Worm (Caenorhabditis elegans): ENCODE results near the gene T26C5.5.
A peak's percentile ranks its signal among the peaks of the same experiment; 100 is the strongest.

ce11 chrII:9232493-9232892 is 14.1 kb downstream of the T26C5.5 start:
- peak; percentile 89 for TF ChIP-seq blmp-1 (tag; optimal IDR thresholded peaks at IDR 0.05)
- TF ChIP-seq pha-4 (tag; optimal IDR thresholded peaks at IDR 0.05) = no peak
- TF ChIP-seq ceh-43 (GFP tag; optimal IDR thresholded peaks at IDR 0.05) = no peak
- TF ChIP-seq elt-3 (tag; optimal IDR thresholded peaks at IDR 0.05) = no peak
- TF ChIP-seq nhr-237 (tag; optimal IDR thresholded peaks at IDR 0.05) = no peak
- no peak for TF ChIP-seq nhr-28 (tag; optimal IDR thresholded peaks at IDR 0.05)
- TF ChIP-seq lin-13 (tag; optimal IDR thresholded peaks at IDR 0.05) = no peak
- TF ChIP-seq snpc-4 (tag; optimal IDR thresholded peaks at IDR 0.05) = no peak
- TF ChIP-seq mep-1 (tag; optimal IDR thresholded peaks at IDR 0.05) = no peak
- TF ChIP-seq nhr-76 (tag; optimal IDR thresholded peaks at IDR 0.05) = no peak
- no peak for TF ChIP-seq drap-1 (GFP tag; optimal IDR thresholded peaks at IDR 0.05)
- TF ChIP-seq ces-1 (GFP tag; optimal IDR thresholded peaks at IDR 0.05) = no peak
- no peak for TF ChIP-seq lsy-2 (tag; optimal IDR thresholded peaks at IDR 0.05)
